Worm (Caenorhabditis elegans): ENCODE results near the gene F36H5.12.

ce11 chrII:1759602-1760001 is 17.0 kb downstream of the F36H5.12 start, which contains the start of gene F36H5.18:
- TF ChIP-seq ama-1 (optimal IDR thresholded peaks at IDR 0.05) (no peak), hmg-4 (GFP tag; optimal IDR thresholded peaks at IDR 0.05) (no peak), pes-1 (GFP tag; IDR thresholded peaks at IDR 0.05) (no peak), tbx-37 (GFP tag; conservative IDR thresholded peaks at IDR 0.05) (no peak)
